Worm (Caenorhabditis elegans) whole organism, L4 larva: ENCODE data around the gene Y22D7AL.7.

Experiments used
- F44E2.7 ChIP-seq: fragments of 200-800 bp; sonication (Bioruptor generic); IDR thresholded peaks from 2 replicates; pipeline ENCODE4 v2.1.2; 2022; ENCODE audit warnings: missing genetic modification characterization, missing compliant biosample characterization
- R02D3.7 ChIP-seq: fragments of 150-350 bp; sonication (generic microtip); optimal IDR thresholded peaks from 3 replicates; lab custom pipeline; 2014; ENCODE audit warnings: missing biosample characterization, missing genetic modification characterization
- T26A8.4 ChIP-seq: fragments of 200-800 bp; sonication (Bioruptor generic); IDR thresholded peaks from 2 replicates; pipeline ENCODE4 v1.3.6; 2022; ENCODE audit warnings: missing genetic modification characterization, missing compliant biosample characterization
- Y105C5A.15 ChIP-seq: fragments of 200-800 bp; sonication (Bioruptor generic); IDR thresholded peaks from 2 replicates; pipeline ENCODE4 v1.3.6; 2022; ENCODE audit warnings: missing genetic modification characterization, missing compliant biosample characterization
- Y48G9A.11 ChIP-seq: fragments of 200-800 bp; sonication (Bioruptor generic); IDR thresholded peaks from 2 replicates; pipeline ENCODE4 v1.3.6; 2022; ENCODE audit warnings: missing genetic modification reagents, missing genetic modification characterization, missing compliant biosample characterization
- Y5F2A.4 ChIP-seq: fragments of 200-800 bp; sonication (Bioruptor generic); optimal IDR thresholded peaks from 2 replicates; lab custom pipeline; 2018; ENCODE audit warnings: mild to moderate bottlenecking, missing genetic modification characterization, missing compliant biosample characterization
- ZK337.2 ChIP-seq: fragments of 200-800 bp; sonication (Bioruptor generic); IDR thresholded peaks from 2 replicates; pipeline ENCODE4 v1.3.6; 2022; ENCODE audit warnings: missing genetic modification reagents, missing genetic modification characterization, missing compliant biosample characterization
- ama-1 ChIP-seq: fragments of 150-350 bp; optimal IDR thresholded peaks from 2 replicates; lab custom pipeline; 2014; ENCODE audit warnings: inconsistent platforms, mixed read lengths
- arid-1 ChIP-seq: fragments of 200-800 bp; sonication (Bioruptor generic); conservative IDR thresholded peaks from 2 replicates; pipeline ENCODE4 v1.3.6; 2022; ENCODE audit warnings: missing genetic modification reagents, missing genetic modification characterization, missing compliant biosample characterization
- ceh-32 ChIP-seq: sonication (generic microtip); optimal IDR thresholded peaks from 2 replicates; lab custom pipeline; 2016; ENCODE audit warnings: mild to moderate bottlenecking, missing genetic modification characterization, missing compliant biosample characterization; ENCODE audit not compliant: poor library complexity
- ctbp-1 ChIP-seq: fragments of 200-800 bp; sonication (Bioruptor generic); IDR thresholded peaks from 2 replicates; pipeline ENCODE4 v1.3.6; 2022; ENCODE audit warnings: missing genetic modification reagents, missing genetic modification characterization, missing compliant biosample characterization
- daf-16 ChIP-seq, 3 experiments: sonication (generic microtip); optimal IDR thresholded peaks; 2 replicates each; lab custom pipeline; 2016 to 2017; ENCODE audit warnings: missing genetic modification characterization in 3 of 3, missing genetic modification reagents in 3 of 3, mild to moderate bottlenecking in 2 of 3, missing compliant biosample characterization in 2 of 3, missing biosample characterization in 1 of 3, moderate library complexity in 1 of 3
- daf-8 ChIP-seq: fragments of 200-800 bp; sonication (Bioruptor generic); IDR thresholded peaks from 2 replicates; pipeline ENCODE4 v1.3.6; 2022; ENCODE audit warnings: missing genetic modification characterization, missing compliant biosample characterization
- dve-1 ChIP-seq: sonication (generic microtip); optimal IDR thresholded peaks from 2 replicates; lab custom pipeline; 2017; ENCODE audit warnings: antibody characterized with exemption, mild to moderate bottlenecking, missing genetic modification characterization, missing compliant biosample characterization; ENCODE audit not compliant: insufficient read depth
- egl-43 ChIP-seq: fragments of 200-800 bp; sonication (Bioruptor generic); IDR thresholded peaks from 2 replicates; pipeline ENCODE4 v1.3.6; 2022; ENCODE audit warnings: missing genetic modification reagents, missing genetic modification characterization, missing compliant biosample characterization
- gei-8 ChIP-seq: fragments of 200-800 bp; sonication (Bioruptor generic); optimal IDR thresholded peaks from 2 replicates; lab custom pipeline; 2018; ENCODE audit warnings: mild to moderate bottlenecking, missing genetic modification characterization, missing compliant biosample characterization
- hlh-11 ChIP-seq: fragments of 200-800 bp; sonication (Bioruptor generic); optimal IDR thresholded peaks from 2 replicates; lab custom pipeline; 2018; ENCODE audit warnings: mild to moderate bottlenecking, missing genetic modification characterization, missing compliant biosample characterization
- hmg-1.1 ChIP-seq: fragments of 200-800 bp; sonication (Bioruptor generic); IDR thresholded peaks from 2 replicates; pipeline ENCODE4 v1.3.6; 2022; ENCODE audit warnings: missing genetic modification reagents, missing genetic modification characterization, missing compliant biosample characterization
- jun-1 ChIP-seq: fragments of 150-350 bp; optimal IDR thresholded peaks from 2 replicates; lab custom pipeline; 2014; ENCODE audit warnings: missing biosample characterization, missing genetic modification reagents, missing genetic modification characterization
- lim-7 ChIP-seq: fragments of 200-800 bp; sonication (Bioruptor generic); IDR thresholded peaks from 2 replicates; pipeline ENCODE4 v1.3.6; 2022; ENCODE audit warnings: missing genetic modification characterization, missing compliant biosample characterization
- lin-1 ChIP-seq: fragments of 200-800 bp; sonication (Bioruptor generic); IDR thresholded peaks from 2 replicates; pipeline ENCODE4 v1.3.6; 2022; ENCODE audit warnings: missing genetic modification reagents, missing genetic modification characterization, missing compliant biosample characterization
- lin-15B ChIP-seq: fragments of 150-350 bp; sonication (generic microtip); optimal IDR thresholded peaks from 3 replicates; lab custom pipeline; 2014; ENCODE audit warnings: missing biosample characterization, missing genetic modification characterization
- lin-38 ChIP-seq: fragments of 200-800 bp; sonication (Bioruptor generic); IDR thresholded peaks from 2 replicates; pipeline ENCODE4 v1.3.6; 2022; ENCODE audit warnings: missing genetic modification reagents, missing genetic modification characterization, missing compliant biosample characterization
- madf-9 ChIP-seq: fragments of 200-800 bp; sonication (Bioruptor generic); conservative IDR thresholded peaks from 2 replicates; pipeline ENCODE4 v1.3.6; 2022; ENCODE audit warnings: missing genetic modification reagents, missing genetic modification characterization, missing compliant biosample characterization
- mdt-29 ChIP-seq: fragments of 200-800 bp; sonication (Bioruptor generic); IDR thresholded peaks from 2 replicates; pipeline ENCODE4 v1.3.6; 2022; ENCODE audit warnings: missing genetic modification reagents, missing genetic modification characterization, missing compliant biosample characterization
- mes-2 ChIP-seq: sonication (generic microtip); optimal IDR thresholded peaks from 2 replicates; lab custom pipeline; 2016; ENCODE audit warnings: missing genotype, mild to moderate bottlenecking, missing genetic modification characterization, missing compliant biosample characterization; ENCODE audit not compliant: poor library complexity, severe bottlenecking
- mxl-2 ChIP-seq: fragments of 200-800 bp; sonication (Bioruptor generic); conservative IDR thresholded peaks from 2 replicates; pipeline ENCODE4 v1.3.6; 2022; ENCODE audit warnings: missing genetic modification reagents, missing genetic modification characterization, missing compliant biosample characterization
- nhr-10 ChIP-seq: fragments of 150-350 bp; optimal IDR thresholded peaks from 2 replicates; lab custom pipeline; 2014; ENCODE audit warnings: missing biosample characterization, missing genetic modification characterization
- nhr-102 ChIP-seq: sonication (generic microtip); optimal IDR thresholded peaks from 2 replicates; lab custom pipeline; 2016; ENCODE audit warnings: mild to moderate bottlenecking, missing genetic modification characterization, moderate library complexity, missing compliant biosample characterization
- nhr-237 ChIP-seq: sonication (generic microtip); optimal IDR thresholded peaks from 2 replicates; lab custom pipeline; 2017; ENCODE audit warnings: missing biosample characterization, missing genetic modification characterization
- nhr-28 ChIP-seq: fragments of 150-350 bp; optimal IDR thresholded peaks from 2 replicates; lab custom pipeline; 2014; ENCODE audit warnings: missing biosample characterization, missing genetic modification characterization
- nhr-6 ChIP-seq: fragments of 150-350 bp; optimal IDR thresholded peaks from 2 replicates; lab custom pipeline; 2014; ENCODE audit warnings: missing biosample characterization, missing genetic modification characterization
- nhr-76 ChIP-seq: fragments of 150-350 bp; optimal IDR thresholded peaks from 2 replicates; lab custom pipeline; 2014; ENCODE audit warnings: missing biosample characterization, missing genetic modification characterization
- php-3 ChIP-seq: fragments of 200-800 bp; sonication (Bioruptor generic); IDR thresholded peaks from 2 replicates; pipeline ENCODE4 v1.3.6; 2022; ENCODE audit warnings: missing genetic modification reagents, missing genetic modification characterization, missing compliant biosample characterization
- sdz-12 ChIP-seq: fragments of 200-800 bp; sonication (Bioruptor generic); optimal IDR thresholded peaks from 2 replicates; lab custom pipeline; 2018; ENCODE audit warnings: mild to moderate bottlenecking, missing genetic modification characterization, missing compliant biosample characterization
- set-16 ChIP-seq: fragments of 200-800 bp; sonication (Bioruptor generic); IDR thresholded peaks from 2 replicates; pipeline ENCODE4 v1.3.6; 2022; ENCODE audit warnings: missing genetic modification reagents, missing genetic modification characterization, missing compliant biosample characterization
- snpc-1.2 ChIP-seq: fragments of 200-800 bp; sonication (Bioruptor generic); IDR thresholded peaks from 2 replicates; pipeline ENCODE4 v1.3.6; 2022; ENCODE audit warnings: missing genetic modification reagents, missing genetic modification characterization, missing compliant biosample characterization
- snpc-4 ChIP-seq: fragments of 150-350 bp; optimal IDR thresholded peaks from 2 replicates; lab custom pipeline; 2014; ENCODE audit warnings: missing biosample characterization, missing genetic modification characterization
- spr-1 ChIP-seq: sonication (generic microtip); optimal IDR thresholded peaks from 2 replicates; lab custom pipeline; 2016; ENCODE audit warnings: mild to moderate bottlenecking, missing genetic modification characterization, missing compliant biosample characterization
- spr-3 ChIP-seq: fragments of 200-800 bp; sonication (Bioruptor generic); optimal IDR thresholded peaks from 2 replicates; lab custom pipeline; 2018; ENCODE audit warnings: mild to moderate bottlenecking, missing genetic modification characterization, missing compliant biosample characterization
- tag-97 ChIP-seq: fragments of 200-800 bp; sonication (Bioruptor generic); IDR thresholded peaks from 2 replicates; pipeline ENCODE4 v1.3.6; 2022; ENCODE audit warnings: missing genetic modification characterization, missing compliant biosample characterization
- unc-130 ChIP-seq: sonication (generic microtip); optimal IDR thresholded peaks from 2 replicates; lab custom pipeline; 2016; ENCODE audit warnings: missing genetic modification reagents, missing genetic modification characterization, missing compliant biosample characterization
- unc-39 ChIP-seq: sonication (generic microtip); optimal IDR thresholded peaks from 2 replicates; lab custom pipeline; 2017; ENCODE audit warnings: missing biosample characterization, missing genetic modification characterization
- vab-7 ChIP-seq: fragments of 200-800 bp; sonication (Bioruptor generic); IDR thresholded peaks from 2 replicates; pipeline ENCODE4 v1.3.6; 2022; ENCODE audit warnings: missing genetic modification reagents, missing genetic modification characterization, missing compliant biosample characterization
- zfp-2 ChIP-seq: sonication (generic microtip); optimal IDR thresholded peaks from 2 replicates; lab custom pipeline; 2016; ENCODE audit warnings: mild to moderate bottlenecking, missing genetic modification characterization, missing compliant biosample characterization
- zfp-3 ChIP-seq: fragments of 200-800 bp; sonication (Bioruptor generic); conservative IDR thresholded peaks from 2 replicates; pipeline ENCODE4 v1.3.6; 2022; ENCODE audit warnings: missing genetic modification reagents, missing genetic modification characterization, missing compliant biosample characterization
- zip-2 ChIP-seq: fragments of 150-350 bp; optimal IDR thresholded peaks from 2 replicates; lab custom pipeline; 2014; ENCODE audit warnings: missing biosample characterization, missing genetic modification characterization
- ztf-11 ChIP-seq: fragments of 150-350 bp; optimal IDR thresholded peaks from 2 replicates; lab custom pipeline; 2014; ENCODE audit warnings: missing biosample characterization, missing genetic modification characterization
- ztf-7 ChIP-seq: fragments of 150-350 bp; optimal IDR thresholded peaks from 2 replicates; lab custom pipeline; 2014; ENCODE audit warnings: missing biosample characterization, missing genetic modification characterization

The Y22D7AL.7 gene

DNA sequence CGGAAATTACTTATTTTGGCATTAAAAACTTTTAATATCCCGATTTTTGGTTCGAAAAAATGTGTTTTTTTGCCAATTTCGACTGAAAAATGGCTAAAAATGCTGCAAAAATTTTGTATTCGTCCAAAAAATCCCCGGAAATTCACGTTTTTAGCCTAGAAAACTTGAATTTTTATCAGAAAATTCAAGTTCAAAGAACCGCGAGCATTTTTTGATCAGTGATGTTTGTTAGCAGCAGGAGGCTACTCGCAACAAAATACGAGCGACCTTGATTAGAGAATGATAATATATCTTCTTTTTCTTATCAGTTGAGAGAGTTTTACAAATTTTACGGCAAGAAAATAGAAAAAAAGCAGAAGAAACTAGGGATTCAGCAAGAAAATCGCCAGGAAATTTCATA lies 45.8 kb downstream of the Y22D7AL.7 start (continued):
- TF ChIP-seq nhr-28, result peak; percentile 46
- TF ChIP-seq sdz-12 (GFP tag; lab: Kevin White, UChicago), result no peak
- peak; percentile 69 for TF ChIP-seq dve-1 (tag; lab: Kevin White, UChicago)
- no peak for TF ChIP-seq zfp-2 (tag; lab: Kevin White, UChicago)
- TF ChIP-seq php-3 (GFP tag; lab: Robert Waterston, UW), result no peak
- TF ChIP-seq nhr-6 (tag; lab: Kevin White, UChicago), result no peak
- TF ChIP-seq mdt-29 (GFP tag; lab: Robert Waterston, UW), result no peak
- TF ChIP-seq daf-16 (GFP tag; optimal IDR thresholded peaks at IDR 0.05; lab: Kevin White, UChicago), result no peak
- peak; percentile 56 for TF ChIP-seq daf-16 (tag; optimal IDR thresholded peaks at IDR 0.05; lab: Kevin White, UChicago)
- no peak for TF ChIP-seq ztf-7 (tag; lab: Kevin White, UChicago)
- peak; percentile 46 for TF ChIP-seq hlh-11 (tag; lab: Kevin White, UChicago)
- TF ChIP-seq egl-43 (GFP tag; lab: Robert Waterston, UW), result no peak
- TF ChIP-seq ZK337.2, result no peak
- TF ChIP-seq mes-2 (tag; lab: Kevin White, UChicago), result peak; percentile 33
- no peak for TF ChIP-seq snpc-4 (tag; lab: Kevin White, UChicago)
- TF ChIP-seq nhr-237 (tag; lab: Kevin White, UChicago), result no peak
- TF ChIP-seq gei-8 (GFP tag; lab: Kevin White, UChicago), result no peak
- TF ChIP-seq unc-130, result no peak
- no peak for TF ChIP-seq R02D3.7 (tag; lab: Kevin White, UChicago)
- TF ChIP-seq nhr-102 (tag; lab: Kevin White, UChicago), result no peak
- TF ChIP-seq ceh-32, result no peak
- peak; percentile 87 for TF ChIP-seq nhr-10
- peak; percentile 36; the same call in 1 of the 2 replicates for TF ChIP-seq lin-38 (GFP tag; lab: Robert Waterston, UW)
- no peak for TF ChIP-seq Y105C5A.15 (GFP tag; lab: Robert Waterston, UW)
- TF ChIP-seq spr-3, result no peak
- TF ChIP-seq ctbp-1, result no peak
- no peak for TF ChIP-seq nhr-76
- no peak for TF ChIP-seq mxl-2 (GFP tag; lab: Robert Waterston, UW)
- no peak for TF ChIP-seq lin-15B
- TF ChIP-seq tag-97 (GFP tag; lab: Robert Waterston, UW), result no peak
- no peak for TF ChIP-seq vab-7

DNA sequence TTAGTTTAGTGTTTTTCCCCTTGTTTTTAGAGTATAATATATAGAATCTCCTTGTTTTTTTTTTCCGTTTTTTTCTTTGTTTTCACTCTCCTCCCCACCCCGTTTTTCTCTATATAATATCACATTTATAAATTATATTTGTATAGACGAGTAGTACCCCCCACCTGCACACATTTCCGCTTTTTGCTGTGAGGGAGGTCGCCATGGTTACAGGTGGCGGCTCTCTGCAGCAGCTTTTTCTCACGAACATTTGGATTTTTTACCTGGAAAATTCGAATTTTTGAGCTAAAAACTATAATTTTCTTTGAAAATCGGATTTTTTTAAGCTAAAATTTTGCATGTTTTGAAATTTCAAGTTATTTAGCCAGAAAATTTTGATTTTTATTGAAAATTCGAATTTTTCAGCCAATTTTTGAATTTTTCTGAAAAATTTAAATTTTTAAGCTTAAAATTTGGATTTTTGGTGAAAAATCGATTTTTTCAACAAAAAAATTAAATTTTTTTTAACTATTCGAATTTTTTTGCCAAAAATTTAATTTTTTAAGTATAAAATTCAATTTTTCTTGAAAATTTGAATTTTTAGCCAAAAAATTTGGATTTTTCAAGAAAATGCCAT lies 49.2 kb downstream of the Y22D7AL.7 start:
- TF ChIP-seq madf-9 (GFP tag; lab: Robert Waterston, UW) (0 out of 2 replicates have a peak, but pooled peaks have one; percentile 18), spr-1 (no peak), lin-1 (GFP tag; lab: Robert Waterston, UW) (0 out of 2 replicates have a peak, but pooled peaks have one; percentile 40), set-16 (GFP tag; lab: Robert Waterston, UW) (no peak), ztf-11 (tag; lab: Kevin White, UChicago) (no peak), nhr-102 (tag; lab: Kevin White, UChicago) (peak; percentile 12), unc-39 (no peak), daf-8 (GFP tag; lab: Robert Waterston, UW) (no peak), ama-1 (lab: Kevin White, UChicago) (peak; percentile 47), hmg-1.1 (no peak), ZK337.2 (no peak), snpc-1.2 (peak; percentile 56; the same call in 1 of the 2 replicates), arid-1 (GFP tag; lab: Robert Waterston, UW) (peak; percentile 81), unc-130 (peak; percentile 51), zfp-3 (no peak), lin-38 (GFP tag; lab: Robert Waterston, UW) (peak; percentile 46), Y5F2A.4 (peak; percentile 30), lim-7 (GFP tag; lab: Robert Waterston, UW) (peak; percentile 67; the same call in 1 of the 2 replicates), F44E2.7 (GFP tag; lab: Robert Waterston, UW) (0 out of 2 replicates have a peak, but pooled peaks have one; percentile 15), zfp-2 (tag; lab: Kevin White, UChicago) (no peak), ctbp-1 (peak; percentile 73), zip-2 (no peak), T26A8.4 (no peak), mxl-2 (GFP tag; lab: Robert Waterston, UW) (no peak), vab-7 (peak; percentile 43; the same call in 1 of the 2 replicates), Y48G9A.11 (GFP tag; lab: Robert Waterston, UW) (peak; percentile 63), jun-1 (no peak)
